Worm (Caenorhabditis elegans) whole organism, L1 larva: ENCODE measurements around the gene ZC21.10.

Source experiments
- alr-1 ChIP-seq: fragments of 200-800 bp; sonication (Bioruptor generic); optimal IDR thresholded peaks from 2 replicates; lab custom pipeline; 2018; ENCODE audit warnings: borderline replicate concordance, mild to moderate bottlenecking, missing genetic modification characterization, missing compliant biosample characterization
- ceh-82 ChIP-seq, 3 experiments: fragments of 150-350 bp in 1 of 3; sonication (generic microtip) in 2 of 3; optimal IDR thresholded peaks; 2 replicates each; lab custom pipeline; 2014 to 2017; ENCODE audit warnings: missing biosample characterization in 3 of 3, missing genetic modification characterization in 3 of 3
- ces-1 ChIP-seq: fragments of 150-350 bp; optimal IDR thresholded peaks from 2 replicates; lab custom pipeline; 2014; ENCODE audit warnings: missing biosample characterization, missing genetic modification reagents, missing genetic modification characterization
- dpl-1 ChIP-seq, 3 experiments: fragments of 150-350 bp in 2 of 3; sonication (generic microtip) in 1 of 3; optimal IDR thresholded peaks; 2 replicates each; lab custom pipeline; 2014 to 2017; ENCODE audit warnings: missing biosample characterization in 3 of 3, missing genetic modification characterization in 3 of 3, missing genetic modification reagents in 3 of 3
- egl-27 ChIP-seq, 2 experiments: fragments of 150-350 bp in 1 of 2; sonication (generic microtip); optimal IDR thresholded peaks; 3 replicates each; lab custom pipeline; 2017 to 2018; ENCODE audit warnings: missing biosample characterization in 2 of 2, missing genetic modification characterization in 2 of 2, missing genetic modification reagents in 2 of 2
- fkh-10 ChIP-seq: sonication (generic microtip); optimal IDR thresholded peaks from 2 replicates; lab custom pipeline; 2017; ENCODE audit warnings: missing biosample characterization, missing genetic modification reagents, missing genetic modification characterization
- fos-1 ChIP-seq: fragments of 150-350 bp; optimal IDR thresholded peaks from 2 replicates; lab custom pipeline; 2014; ENCODE audit warnings: missing biosample characterization, missing genetic modification characterization
- isw-1 ChIP-seq: fragments of 200-800 bp; sonication (Bioruptor generic); IDR thresholded peaks from 2 replicates; pipeline ENCODE4 v1.3.6; 2022; ENCODE audit warnings: missing genetic modification characterization, missing compliant biosample characterization
- lin-35 ChIP-seq, 2 experiments: fragments of 150-350 bp; optimal IDR thresholded peaks; 2 replicates each; lab custom pipeline; 2014; ENCODE audit warnings: missing biosample characterization in 2 of 2, missing genetic modification characterization in 2 of 2, missing genetic modification reagents in 2 of 2
- snpc-4 ChIP-seq: fragments of 150-350 bp; optimal IDR thresholded peaks from 2 replicates; lab custom pipeline; 2014; ENCODE audit warnings: missing biosample characterization, missing genetic modification characterization
- unc-130 ChIP-seq: fragments of 150-350 bp; optimal IDR thresholded peaks from 2 replicates; lab custom pipeline; 2017; ENCODE audit warnings: missing biosample characterization, missing genetic modification characterization, inconsistent platforms
- unc-62 ChIP-seq: fragments of 150-350 bp; optimal IDR thresholded peaks from 2 replicates; lab custom pipeline; 2014; ENCODE audit warnings: missing biosample characterization, missing genetic modification reagents, missing genetic modification characterization

DNA sequence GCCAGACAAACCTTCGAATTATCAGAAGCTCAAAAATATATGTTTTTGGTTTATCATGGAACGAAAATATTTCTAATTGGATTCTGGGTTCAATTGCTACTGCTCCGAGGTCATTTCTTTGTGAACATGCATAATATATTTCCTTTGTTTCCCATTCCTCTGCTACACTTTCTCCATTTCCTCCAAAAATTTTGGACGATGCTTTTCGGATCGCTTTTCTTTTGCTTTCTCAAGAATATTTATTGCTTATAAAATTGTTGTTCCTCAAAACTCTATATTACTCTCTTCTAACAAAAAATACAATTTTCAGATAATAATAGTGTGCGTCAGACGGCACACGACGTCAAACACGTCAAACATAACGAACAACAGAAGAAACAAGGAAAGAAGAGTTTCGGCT, 35.2 kb upstream of the ZC21.10 start, which contains the start of gene pac-1:
- TF ChIP-seq unc-130 (tag; lab: Kevin White, UChicago) (no peak), egl-27 (tag; optimal IDR thresholded peaks at IDR 0.05; lab: Kevin White, UChicago) (no peak), unc-62 (GFP tag; lab: Kevin White, UChicago) (no peak), snpc-4 (tag; lab: Kevin White, UChicago) (no peak), ces-1 (no peak), lin-35 (GFP tag; optimal IDR thresholded peaks at IDR 0.05; lab: Kevin White, UChicago) (no peak), fos-1 (tag; lab: Kevin White, UChicago) (no peak), alr-1 (no peak), fkh-10 (GFP tag; lab: Kevin White, UChicago) (no peak), dpl-1 (GFP tag; optimal IDR thresholded peaks at IDR 0.05; lab: Kevin White, UChicago) (no peak), isw-1 (GFP tag; lab: Robert Waterston, UW) (no peak), ceh-82 (tag; optimal IDR thresholded peaks at IDR 0.05; lab: Kevin White, UChicago) (no peak)
